Worm (Caenorhabditis elegans): ENCODE measurements around the gene ptp-2.

Gene ptp-2

ce11 chrII:5966637-5967036 is 48.2 kb downstream of the ptp-2 start:
- TF ChIP-seq ztf-6 (GFP tag; IDR thresholded peaks at IDR 0.05) (no peak), hmg-1.2 (GFP tag; IDR thresholded peaks at IDR 0.05) (peak; percentile 80), cebp-1 (GFP tag; IDR thresholded peaks at IDR 0.05) (peak; percentile 73), cebp-1 (tag; optimal IDR thresholded peaks at IDR 0.05) (no peak)

- TF ChIP-seq snpc-4 (GFP tag; optimal IDR thresholded peaks at IDR 0.05) = no peak
- no peak for TF ChIP-seq snpc-4 (tag; optimal IDR thresholded peaks at IDR 0.05)
- TF ChIP-seq gei-17 (GFP tag; optimal IDR thresholded peaks at IDR 0.05) = no peak
Measured at ce11 chrII:5968037-5968436, 49.6 kb downstream of the ptp-2 start, which contains the start of gene B0034.1. B0034.1 (plus strand) TSS chrII:5968337.

- TF ChIP-seq B0035.1 (tag; optimal IDR thresholded peaks at IDR 0.05) (no peak), pha-4 (tag; optimal IDR thresholded peaks at IDR 0.05) (no peak), egl-18 (GFP tag; IDR thresholded peaks at IDR 0.05) (no peak), lin-35 (GFP tag; optimal IDR thresholded peaks at IDR 0.05) (no peak), attf-6 (GFP tag; IDR thresholded peaks at IDR 0.05) (no peak), F39B2.1 (GFP tag; IDR thresholded peaks at IDR 0.05) (no peak), repo-1 (tag; optimal IDR thresholded peaks at IDR 0.05) (no peak), xnd-1 (tag; optimal IDR thresholded peaks at IDR 0.05) (no peak), zfh-2 (GFP tag; conservative IDR thresholded peaks at IDR 0.05) (no peak), nhr-27 (tag; optimal IDR thresholded peaks at IDR 0.05) (no peak), mes-4 (tag; optimal IDR thresholded peaks at IDR 0.05) (no peak), dpff-1 (tag; optimal IDR thresholded peaks at IDR 0.05) (no peak)
Measured at ce11 chrII:5969303-5969702, 50.9 kb downstream of the ptp-2 start, which contains the start of gene B0034.4. B0034.4 (minus strand) TSS chrII:5969531.

Data from whole organism, young adult.